Worm (Caenorhabditis elegans): ENCODE measurements around the gene vps-33.1.

The vps-33.1 gene

DNA sequence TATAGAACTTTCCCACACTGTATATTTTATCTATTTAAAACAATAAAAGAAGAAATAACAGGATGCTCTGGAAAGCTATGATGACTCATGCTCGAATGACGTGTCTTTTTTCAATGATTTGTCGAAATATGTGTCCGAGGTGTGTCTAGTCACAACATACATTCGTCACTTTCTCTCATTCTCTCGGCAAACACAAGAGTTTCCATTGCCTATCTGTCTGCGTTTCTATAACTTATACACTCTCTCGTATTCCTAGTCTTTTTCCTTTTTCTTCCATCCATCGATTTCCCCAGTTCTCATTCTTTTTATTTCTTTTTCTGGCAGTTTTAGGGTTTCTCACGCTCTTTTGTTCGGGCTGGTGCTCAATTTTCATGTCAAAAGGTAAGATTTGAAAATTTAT, 4.0 kb upstream of the vps-33.1 start (continued):
- no peak for TF ChIP-seq daf-16 (GFP tag; optimal IDR thresholded peaks at IDR 0.05)
- peak; percentile 21 for TF ChIP-seq daf-16 (tag; optimal IDR thresholded peaks at IDR 0.05)
- peak; percentile 53 for TF ChIP-seq hlh-11 (tag; optimal IDR thresholded peaks at IDR 0.05)
- no peak for TF ChIP-seq nhr-41 (GFP tag; IDR thresholded peaks at IDR 0.05)
- no peak for TF ChIP-seq zfp-3 (GFP tag; conservative IDR thresholded peaks at IDR 0.05)
- peak; percentile 48 for TF ChIP-seq nhr-6 (tag; optimal IDR thresholded peaks at IDR 0.05)
- TF ChIP-seq dve-1 (tag; optimal IDR thresholded peaks at IDR 0.05; ENCODE audit: insufficient read depth), result peak; percentile 68

DNA sequence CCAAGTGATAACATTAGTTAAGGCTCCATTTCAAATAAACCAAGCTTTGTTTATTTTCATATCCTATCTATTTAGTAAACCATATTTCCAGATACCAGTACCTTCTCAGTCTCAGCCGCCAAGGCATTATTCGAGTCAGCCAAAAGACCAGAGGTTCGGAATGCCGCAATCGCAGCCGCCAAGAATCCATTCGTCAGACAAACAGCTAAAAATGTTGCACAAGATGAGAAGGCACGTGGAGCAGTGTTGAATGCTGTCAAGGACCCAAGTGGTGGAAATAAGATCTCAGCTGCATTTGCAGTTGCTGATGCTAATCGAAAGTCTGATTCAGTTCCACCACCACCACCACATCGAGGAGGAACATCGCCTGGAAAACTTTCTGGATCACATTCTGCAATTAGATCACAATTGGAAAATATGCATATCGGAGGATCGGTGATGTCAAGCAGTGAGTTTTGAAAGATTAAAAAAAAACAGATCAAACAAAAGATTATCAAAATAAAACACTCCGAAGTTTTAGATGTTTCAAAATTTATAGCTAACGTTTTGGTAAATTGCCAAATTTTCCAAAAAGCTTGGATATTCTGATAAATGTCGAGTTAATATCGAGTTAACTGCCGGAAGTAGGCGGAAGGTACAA, 3.3 kb upstream of the vps-33.1 start:
- peak in 1 of 2 experiments; percentile 98 for TF ChIP-seq unc-62 (GFP tag; optimal IDR thresholded peaks at IDR 0.05 in 1 of 2)
- no peak for TF ChIP-seq unc-62 (tag; optimal IDR thresholded peaks at IDR 0.05)
- no peak for TF ChIP-seq lim-7 (GFP tag; IDR thresholded peaks at IDR 0.05)
- TF ChIP-seq aha-1 (tag), result peak; percentile 88

DNA sequence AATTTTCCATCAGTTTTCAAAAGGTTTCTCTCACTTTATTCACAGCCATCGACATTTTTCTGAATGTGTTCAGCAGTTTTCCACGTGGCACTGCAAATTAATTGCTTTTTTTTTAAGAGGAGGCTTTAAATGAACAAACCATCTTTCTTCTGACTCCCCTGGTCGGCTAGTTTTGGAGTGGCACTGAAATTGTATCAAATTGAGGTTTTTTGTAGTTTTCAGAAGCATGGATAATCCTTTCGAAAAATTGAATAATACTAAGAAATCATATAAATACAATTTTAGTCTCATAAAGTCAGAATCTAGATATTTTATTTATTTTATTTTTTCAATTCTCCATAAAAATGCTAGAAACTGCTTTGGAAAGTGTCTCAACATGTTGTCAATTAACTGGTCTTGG, 4.0 kb downstream of the vps-33.1 start, which contains the start of gene B0303.16:
Gene B0303.16 (plus strand): TSS at position 301 of the 400 bp plus-strand sequence.
- TF ChIP-seq snpc-4 (tag; optimal IDR thresholded peaks at IDR 0.05), result no peak
- TF ChIP-seq Y5F2A.4 (GFP tag; optimal IDR thresholded peaks at IDR 0.05), result no peak
- TF ChIP-seq daf-8 (GFP tag; IDR thresholded peaks at IDR 0.05), result no peak
- TF ChIP-seq fos-1 (tag; optimal IDR thresholded peaks at IDR 0.05), result no peak
- TF ChIP-seq hmg-1.1 (GFP tag; IDR thresholded peaks at IDR 0.05), result no peak
- TF ChIP-seq nhr-10 (tag; optimal IDR thresholded peaks at IDR 0.05), result no peak
- no peak for TF ChIP-seq ZK337.2 (GFP tag; IDR thresholded peaks at IDR 0.05)
- TF ChIP-seq pqm-1 (tag; optimal IDR thresholded peaks at IDR 0.05), result no peak
- no peak for TF ChIP-seq ama-1 (optimal IDR thresholded peaks at IDR 0.05)
- no peak for TF ChIP-seq nhr-42 (GFP tag; IDR thresholded peaks at IDR 0.05)
- TF ChIP-seq F44E2.7 (GFP tag; IDR thresholded peaks at IDR 0.05), result no peak
- TF ChIP-seq lim-7 (GFP tag; IDR thresholded peaks at IDR 0.05), result no peak
- TF ChIP-seq nhr-48 (tag; optimal IDR thresholded peaks at IDR 0.05), result no peak
- no peak for TF ChIP-seq zip-11 (GFP tag; IDR thresholded peaks at IDR 0.05)
- no peak for TF ChIP-seq cey-2 (tag; optimal IDR thresholded peaks at IDR 0.05; ENCODE audit: borderline replicate concordance, insufficient read depth)
- no peak for TF ChIP-seq nhr-28 (tag; optimal IDR thresholded peaks at IDR 0.05)

DNA sequence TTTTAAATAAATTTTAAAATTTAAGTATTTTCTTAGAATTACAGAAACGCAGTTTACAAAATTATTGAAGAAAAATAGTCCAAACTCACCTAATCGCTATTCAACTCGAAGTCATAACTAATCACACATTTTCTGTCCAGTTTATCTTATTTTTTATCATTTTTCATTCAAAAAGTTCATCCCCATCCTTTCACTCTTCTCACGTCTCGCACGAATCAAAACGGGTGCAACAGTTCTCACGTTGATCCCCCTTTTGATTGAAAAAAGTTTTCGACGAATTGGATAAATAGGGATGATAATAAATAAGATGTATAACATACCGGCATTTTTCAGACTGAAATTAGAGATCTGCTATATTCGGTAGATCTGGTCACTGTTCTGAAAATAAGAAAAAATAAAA, 9.0 kb downstream of the vps-33.1 start:
- TF ChIP-seq mdt-29 (GFP tag; IDR thresholded peaks at IDR 0.05) (no peak), nhr-28 (tag; optimal IDR thresholded peaks at IDR 0.05) (peak; percentile 26), nhr-48 (tag; optimal IDR thresholded peaks at IDR 0.05) (peak; percentile 42)

DNA sequence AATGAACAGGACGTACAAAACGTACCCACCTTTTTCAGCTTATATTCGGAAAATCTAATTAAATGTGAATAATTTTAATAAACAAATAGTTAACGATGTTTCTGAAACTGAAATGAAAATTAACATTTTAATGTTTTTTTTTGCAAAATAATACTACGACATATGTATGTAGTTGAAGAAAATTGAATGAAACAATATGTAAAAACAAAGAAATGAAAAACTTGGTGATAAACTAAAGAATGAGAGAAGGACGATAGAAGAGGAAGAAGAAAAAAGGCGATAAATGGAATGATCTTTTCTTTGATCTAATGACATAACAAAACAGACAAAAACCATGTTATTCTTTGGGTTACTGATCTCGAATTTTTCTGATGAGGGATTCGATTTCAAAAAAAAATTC, 9.6 kb downstream of the vps-33.1 start, which contains the start of gene B0303.11:
Gene B0303.11 (minus strand): TSS at position 101 of the 400 bp plus-strand sequence.
- TF ChIP-seq aha-1 (tag), result peak; percentile 18
- TF ChIP-seq unc-130 (GFP tag; optimal IDR thresholded peaks at IDR 0.05), result no peak

DNA sequence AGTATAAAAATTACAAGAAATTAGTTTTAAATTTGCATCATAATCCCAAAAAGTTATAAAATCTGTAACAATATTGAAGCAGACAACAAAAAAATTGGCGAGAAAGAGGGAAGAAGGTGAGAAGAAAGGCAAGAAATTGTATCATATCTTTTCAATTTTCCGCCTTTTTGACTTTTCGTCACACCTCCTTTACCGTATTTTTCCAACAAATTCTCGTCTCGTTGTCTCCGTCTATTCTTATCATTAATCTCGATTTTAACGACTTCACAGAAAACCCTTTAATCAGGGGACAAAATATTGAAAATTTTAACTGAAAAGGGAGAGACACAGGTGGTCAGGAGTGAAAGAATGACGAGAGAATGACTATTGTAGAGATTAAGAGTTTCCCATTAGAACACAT, 12.2 kb downstream of the vps-33.1 start:
- no peak for TF ChIP-seq daf-8 (GFP tag; IDR thresholded peaks at IDR 0.05)
- no peak for TF ChIP-seq mdt-29 (GFP tag; IDR thresholded peaks at IDR 0.05)
- no peak for TF ChIP-seq mxl-2 (GFP tag; conservative IDR thresholded peaks at IDR 0.05)
- peak; percentile 37 for TF ChIP-seq nhr-28 (tag; optimal IDR thresholded peaks at IDR 0.05)
- no peak for TF ChIP-seq nhr-237 (tag; optimal IDR thresholded peaks at IDR 0.05)
- no peak for TF ChIP-seq snpc-1.2 (GFP tag; IDR thresholded peaks at IDR 0.05)
- TF ChIP-seq Y105C5A.15 (GFP tag; IDR thresholded peaks at IDR 0.05), result no peak
- peak; percentile 18 for TF ChIP-seq hlh-30 (tag; optimal IDR thresholded peaks at IDR 0.05; ENCODE audit: insufficient read depth)
- TF ChIP-seq R02D3.7 (tag; optimal IDR thresholded peaks at IDR 0.05), result no peak
- TF ChIP-seq saeg-2 (GFP tag; IDR thresholded peaks at IDR 0.05), result no peak
- no peak for TF ChIP-seq hif-1 (tag; optimal IDR thresholded peaks at IDR 0.05)
